Fruit fly (Drosophila melanogaster) whole organism, embryonic: ENCODE results near the gene SMC6.

ENCODE experiments used
- BtbVII ChIP-seq: fragments of 200-800 bp; sonication (Bioruptor generic); optimal IDR thresholded peaks from 3 replicates; lab custom pipeline; 2017; ENCODE audit warnings: missing biosample characterization, mild to moderate bottlenecking, missing genetic modification characterization
- CG11398 ChIP-seq: fragments of 200-800 bp; sonication (Bioruptor generic); optimal IDR thresholded peaks from 2 replicates; lab custom pipeline; 2016; ENCODE audit warnings: missing biosample characterization, missing genetic modification characterization
- CG11456 ChIP-seq: fragments of 200-800 bp; sonication (Bioruptor generic); IDR thresholded peaks from 3 replicates; pipeline ENCODE4 v1.3.6; 2022; ENCODE audit warnings: missing biosample characterization, missing genetic modification characterization
- CG12071 ChIP-seq: fragments of 200-800 bp; sonication (Bioruptor generic); optimal IDR thresholded peaks from 3 replicates; lab custom pipeline; 2018; ENCODE audit warnings: missing biosample characterization, mild to moderate bottlenecking, missing genetic modification characterization
- CG12744 ChIP-seq: fragments of 200-800 bp; sonication (Bioruptor generic); optimal IDR thresholded peaks from 2 replicates; lab custom pipeline; 2016; ENCODE audit warnings: missing biosample characterization, missing genetic modification characterization
- CG14667 ChIP-seq: fragments of 200-800 bp; sonication (Bioruptor generic); IDR thresholded peaks from 2 replicates; pipeline ENCODE4 v1.3.6; 2022; ENCODE audit warnings: missing biosample characterization, missing genetic modification characterization
- CG14965 ChIP-seq: fragments of 200-800 bp; sonication (Bioruptor generic); optimal IDR thresholded peaks from 2 replicates; lab custom pipeline; 2016; ENCODE audit warnings: missing biosample characterization, missing genetic modification characterization, borderline replicate concordance
- CG16779 ChIP-seq: fragments of 200-800 bp; sonication (Bioruptor generic); IDR thresholded peaks from 2 replicates; pipeline ENCODE4 v1.3.6; 2022; ENCODE audit warnings: missing biosample characterization, missing genetic modification characterization
- CG17802 ChIP-seq: fragments of 200-800 bp; sonication (Bioruptor generic); optimal IDR thresholded peaks from 2 replicates; lab custom pipeline; 2018; ENCODE audit warnings: missing biosample characterization, mild to moderate bottlenecking, missing genetic modification characterization, moderate library complexity
- CG1832 ChIP-seq: fragments of 200-800 bp; sonication (Bioruptor generic); optimal IDR thresholded peaks from 2 replicates; lab custom pipeline; 2017; ENCODE audit warnings: missing biosample characterization, mild to moderate bottlenecking, missing genetic modification characterization, inconsistent platforms
- CG2120 ChIP-seq: fragments of 200-800 bp; sonication (Bioruptor generic); optimal IDR thresholded peaks from 3 replicates; lab custom pipeline; 2016; ENCODE audit warnings: missing biosample characterization, missing genetic modification characterization
- CG31224 ChIP-seq: fragments of 200-800 bp; sonication (Bioruptor generic); IDR thresholded peaks from 2 replicates; pipeline ENCODE4 v1.3.6; 2022; ENCODE audit warnings: missing biosample characterization, missing genetic modification characterization
- CG3995 ChIP-seq: fragments of 200-800 bp; sonication (Bioruptor generic); optimal IDR thresholded peaks from 3 replicates; lab custom pipeline; 2016; ENCODE audit warnings: missing biosample characterization, missing genetic modification characterization
- CG43689 ChIP-seq: fragments of 200-800 bp; sonication (Bioruptor generic); IDR thresholded peaks from 2 replicates; pipeline ENCODE4 v1.3.6; 2022; ENCODE audit warnings: missing biosample characterization, missing genetic modification characterization
- CG4730 ChIP-seq: fragments of 200-800 bp; sonication (Bioruptor generic); IDR thresholded peaks from 2 replicates; pipeline ENCODE4 v1.3.6; 2022; ENCODE audit warnings: missing biosample characterization, missing genetic modification characterization
- CG5953 ChIP-seq: fragments of 200-800 bp; sonication (Bioruptor generic); IDR thresholded peaks from 2 replicates; pipeline ENCODE4 v1.3.6; 2022; ENCODE audit warnings: missing biosample characterization, missing genetic modification characterization
- CG6854 ChIP-seq: fragments of 200-800 bp; sonication (Bioruptor generic); optimal IDR thresholded peaks from 3 replicates; lab custom pipeline; 2017; ENCODE audit warnings: missing biosample characterization, mild to moderate bottlenecking, missing genetic modification characterization
- CG7357 ChIP-seq: fragments of 200-800 bp; sonication (Bioruptor generic); IDR thresholded peaks from 3 replicates; pipeline ENCODE4 v1.3.6; 2022; ENCODE audit warnings: missing biosample characterization, missing genetic modification characterization
- CG7372 ChIP-seq: fragments of 200-800 bp; sonication (Bioruptor generic); IDR thresholded peaks from 2 replicates; pipeline ENCODE4 v1.3.6; 2022; ENCODE audit warnings: missing biosample characterization, missing genetic modification characterization
- CHES-1-like ChIP-seq: fragments of 200-800 bp; sonication (Bioruptor generic); optimal IDR thresholded peaks from 2 replicates; lab custom pipeline; 2016; ENCODE audit warnings: missing biosample characterization, missing genetic modification characterization
- Dad ChIP-seq: fragments of 200-800 bp; sonication (Bioruptor generic); optimal IDR thresholded peaks from 3 replicates; lab custom pipeline; 2016; ENCODE audit warnings: missing biosample characterization, missing genetic modification characterization
- Fer2 ChIP-seq: fragments of 200-800 bp; sonication (Bioruptor generic); optimal IDR thresholded peaks from 2 replicates; lab custom pipeline; 2018; ENCODE audit warnings: missing biosample characterization, mild to moderate bottlenecking, missing genetic modification characterization, moderate library complexity
- Fer3 ChIP-seq: fragments of 200-800 bp; sonication (Bioruptor generic); optimal IDR thresholded peaks from 2 replicates; lab custom pipeline; 2018; ENCODE audit warnings: missing biosample characterization, mild to moderate bottlenecking, missing genetic modification characterization, moderate library complexity
- HLH3B ChIP-seq: fragments of 200-800 bp; sonication (Bioruptor generic); IDR thresholded peaks from 2 replicates; pipeline ENCODE4 v1.3.6; 2022; ENCODE audit warnings: missing biosample characterization, missing genetic modification characterization
- HLH4C ChIP-seq: fragments of 200-800 bp; sonication (Bioruptor generic); IDR thresholded peaks from 3 replicates; pipeline ENCODE4 v1.3.6; 2022; ENCODE audit warnings: missing biosample characterization, missing genetic modification characterization; ENCODE audit not compliant: partially characterized antibody
- Hmr ChIP-seq: fragments of 200-800 bp; sonication (Bioruptor generic); optimal IDR thresholded peaks from 3 replicates; lab custom pipeline; 2017; ENCODE audit warnings: mild to moderate bottlenecking, missing biosample characterization, missing genetic modification reagents, missing genetic modification characterization
- NK7.1 ChIP-seq: fragments of 200-800 bp; sonication (Bioruptor generic); optimal IDR thresholded peaks from 3 replicates; lab custom pipeline; 2016; ENCODE audit warnings: missing biosample characterization, missing genetic modification characterization
- Nf-YC ChIP-seq: fragments of 200-800 bp; optimal IDR thresholded peaks from 3 replicates; lab custom pipeline; 2019; ENCODE audit warnings: missing biosample characterization, mild to moderate bottlenecking, missing genetic modification characterization, moderate library complexity
- Poxn ChIP-seq: fragments of 200-800 bp; sonication (Bioruptor generic); IDR thresholded peaks from 2 replicates; pipeline ENCODE4 v1.3.6; 2022; ENCODE audit warnings: missing biosample characterization, missing genetic modification characterization
- Tbp ChIP-seq: fragments of >200 bp; optimal IDR thresholded peaks from 2 replicates; lab custom pipeline; 2018; ENCODE audit warnings: missing biosample characterization, missing genetic modification characterization
- al ChIP-seq: fragments of 200-800 bp; sonication (Bioruptor generic); IDR thresholded peaks from 2 replicates; pipeline ENCODE4 v1.3.6; 2022; ENCODE audit warnings: missing biosample characterization, missing genetic modification characterization
- ash1 ChIP-seq: fragments of 200-800 bp; sonication (Bioruptor generic); optimal IDR thresholded peaks from 2 replicates; lab custom pipeline; 2018; ENCODE audit warnings: missing biosample characterization, mild to moderate bottlenecking, missing genetic modification characterization
- bigmax ChIP-seq: fragments of 200-800 bp; sonication (Bioruptor generic); optimal IDR thresholded peaks from 2 replicates; lab custom pipeline; 2018; ENCODE audit warnings: missing biosample characterization, mild to moderate bottlenecking, missing genetic modification characterization
- cato ChIP-seq: fragments of 200-800 bp; sonication (Bioruptor generic); optimal IDR thresholded peaks from 2 replicates; lab custom pipeline; 2016; ENCODE audit warnings: missing biosample characterization, missing genetic modification characterization, borderline replicate concordance
- chinmo ChIP-seq: fragments of 200-800 bp; sonication (Bioruptor generic); IDR thresholded peaks from 4 replicates; pipeline ENCODE4 v1.3.6; 2022; ENCODE audit warnings: missing biosample characterization, missing genetic modification characterization; ENCODE audit not compliant: partially characterized antibody
- crp ChIP-seq, 2 experiments: fragments of 200-800 bp; sonication (Bioruptor generic); optimal IDR thresholded peaks; 2 replicates in 1 of 2; 3 replicates in 1 of 2; lab custom pipeline; 2017; ENCODE audit warnings: missing biosample characterization in 2 of 2, missing genetic modification characterization in 2 of 2, mild to moderate bottlenecking in 1 of 2, moderate library complexity in 1 of 2
- cwo ChIP-seq: fragments of 200-800 bp; sonication (Bioruptor generic); optimal IDR thresholded peaks from 3 replicates; lab custom pipeline; 2017; ENCODE audit warnings: missing biosample characterization, missing genetic modification characterization, mild to moderate bottlenecking, moderate library complexity, missing genetic modification reagents
- fd64A ChIP-seq: fragments of 200-800 bp; sonication (Bioruptor generic); optimal IDR thresholded peaks from 3 replicates; lab custom pipeline; 2018; ENCODE audit warnings: missing biosample characterization, mild to moderate bottlenecking, missing genetic modification characterization
- kah ChIP-seq: fragments of 200-800 bp; sonication (Bioruptor generic); optimal IDR thresholded peaks from 2 replicates; lab custom pipeline; 2018; ENCODE audit warnings: missing biosample characterization, mild to moderate bottlenecking, missing genetic modification characterization
- kay ChIP-seq: fragments of 200-800 bp; sonication (Bioruptor generic); optimal IDR thresholded peaks from 2 replicates; lab custom pipeline; 2016; ENCODE audit warnings: missing biosample characterization, missing genetic modification characterization
- nau ChIP-seq: fragments of 200-800 bp; sonication (Bioruptor generic); optimal IDR thresholded peaks from 3 replicates; lab custom pipeline; 2017; ENCODE audit warnings: missing biosample characterization, mild to moderate bottlenecking, missing genetic modification characterization, missing genetic modification reagents
- nerfin-2 ChIP-seq: fragments of 200-800 bp; sonication (Bioruptor generic); IDR thresholded peaks from 2 replicates; pipeline ENCODE4 v1.3.6; 2022; ENCODE audit warnings: missing biosample characterization, missing genetic modification characterization; ENCODE audit not compliant: partially characterized antibody
- pfk ChIP-seq: fragments of 200-800 bp; sonication (Bioruptor generic); optimal IDR thresholded peaks from 2 replicates; lab custom pipeline; 2018; ENCODE audit warnings: missing biosample characterization, mild to moderate bottlenecking, missing genetic modification characterization, moderate library complexity
- sim ChIP-seq: fragments of 200-800 bp; sonication (Bioruptor generic); IDR thresholded peaks from 2 replicates; pipeline ENCODE4 v1.3.6; 2022; ENCODE audit warnings: missing biosample characterization, missing genetic modification characterization
- slp2 ChIP-seq: fragments of 200-800 bp; sonication (Bioruptor generic); optimal IDR thresholded peaks from 2 replicates; lab custom pipeline; 2016; ENCODE audit warnings: missing biosample characterization, missing genetic modification characterization
- sna ChIP-seq: fragments of 200-800 bp; sonication (Bioruptor generic); IDR thresholded peaks from 2 replicates; pipeline ENCODE4 v1.3.6; 2022; ENCODE audit warnings: missing biosample characterization, missing genetic modification characterization; ENCODE audit not compliant: partially characterized antibody
- so ChIP-seq: fragments of 200-800 bp; sonication (Bioruptor generic); IDR thresholded peaks from 3 replicates; pipeline ENCODE4 v1.3.6; 2022; ENCODE audit warnings: missing biosample characterization, missing genetic modification characterization
- zfh1 ChIP-seq: fragments of 200-800 bp; sonication (Bioruptor generic); IDR thresholded peaks from 3 replicates; pipeline ENCODE4 v1.3.6; 2022; ENCODE audit warnings: missing biosample characterization, missing genetic modification characterization

Gene SMC6

DNA sequence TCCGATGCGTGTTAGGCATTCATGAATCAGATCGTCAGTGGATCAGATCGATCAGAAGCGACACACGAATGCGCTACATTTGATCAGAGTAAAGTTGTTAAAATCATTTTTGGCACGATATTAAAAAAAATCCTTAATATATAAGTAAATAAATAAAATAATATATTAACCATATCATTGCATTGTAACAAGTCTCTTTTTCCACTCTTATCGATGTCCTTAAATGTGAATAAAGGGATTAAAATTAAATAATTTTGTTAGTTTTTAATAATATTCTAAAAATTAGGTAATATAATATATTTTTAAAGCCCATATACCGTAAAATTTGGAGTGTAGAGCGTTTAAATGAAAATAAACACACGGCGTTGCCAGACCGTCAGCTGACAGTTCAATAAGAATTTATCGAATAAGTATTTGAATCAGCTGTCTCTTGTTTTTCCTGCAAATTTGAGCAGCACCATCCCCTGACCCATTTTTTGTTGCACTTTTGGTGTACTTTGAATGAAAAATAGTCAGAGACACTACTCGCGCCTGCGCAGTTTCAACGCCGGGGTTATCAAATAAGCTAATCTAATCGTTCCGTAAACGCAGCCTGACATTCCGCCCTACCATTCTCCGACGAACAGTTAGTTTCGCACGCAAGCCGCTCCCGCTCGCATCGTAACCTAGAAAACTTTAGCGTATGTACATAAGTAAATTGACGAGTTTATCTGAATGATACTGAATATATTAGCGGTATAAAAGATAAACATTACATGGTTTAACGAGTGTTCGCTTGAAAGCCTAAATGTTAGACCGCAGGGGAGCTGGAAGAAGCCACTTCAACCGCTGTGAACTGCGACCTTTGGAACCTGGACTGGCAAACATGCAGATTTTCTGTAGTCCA is 41.1 kb downstream of the SMC6 start, which contains the start of the genes p38a and CG6178 (continued):
- TF ChIP-seq cwo (GFP tag; lab: Kevin White, UChicago) (peak; percentile 96), CG12744 (no peak), crp (GFP tag; optimal IDR thresholded peaks at IDR 0.05; lab: Kevin White, UChicago) (peak; percentile 39 to 89), fd64A (GFP tag; lab: Kevin White, UChicago) (peak; percentile 55), HLH3B (peak; percentile 97), ash1 (GFP tag; lab: Kevin White, UChicago) (peak; percentile 48), CG43689 (GFP tag; lab: Robert Waterston, UW) (peak; percentile 92), Tbp (GFP tag; lab: Kevin White, UChicago) (no peak), CG2120 (GFP tag; lab: Kevin White, UChicago) (peak; percentile 90), cato (GFP tag; lab: Kevin White, UChicago) (peak; percentile 84), CG11456 (peak; percentile 96), BtbVII (GFP tag; lab: Kevin White, UChicago) (peak; percentile 96), HLH4C (no peak), Fer2 (peak; percentile 97), CG12071 (GFP tag; lab: Kevin White, UChicago) (peak; percentile 85), Nf-YC (tag; lab: Kevin White, UChicago) (peak; percentile 93), nerfin-2 (GFP tag; lab: Robert Waterston, UW) (no peak), pfk (GFP tag; lab: Kevin White, UChicago) (peak; percentile 43), CG4730 (peak; percentile 96), CG14667 (GFP tag; lab: Robert Waterston, UW) (peak; percentile 96), slp2 (GFP tag; lab: Kevin White, UChicago) (peak; percentile 47), CG3995 (GFP tag; lab: Kevin White, UChicago) (peak; percentile 39), bigmax (GFP tag; lab: Kevin White, UChicago) (peak; percentile 82), Fer3 (tag; lab: Kevin White, UChicago) (peak; percentile 98), NK7.1 (GFP tag; lab: Kevin White, UChicago) (no peak), chinmo (peak; percentile 89; the same call in 3 of the 4 replicates), CG17802 (peak; percentile 76), sna (no peak), nau (GFP tag; lab: Kevin White, UChicago) (no peak), CG31224 (peak; percentile 93), Poxn (peak; percentile 88), CG16779 (peak; percentile 79), so (GFP tag; lab: Robert Waterston, UW) (peak; percentile 96), CG1832 (GFP tag; lab: Kevin White, UChicago) (no peak), al (GFP tag; lab: Robert Waterston, UW) (peak; percentile 97), zfh1 (GFP tag; lab: Robert Waterston, UW) (peak; percentile 93), Dad (GFP tag; lab: Kevin White, UChicago) (peak; percentile 42), CHES-1-like (GFP tag; lab: Kevin White, UChicago) (peak; percentile 15), CG6854 (peak; percentile 96), CG5953 (peak; percentile 94), kay (GFP tag; lab: Kevin White, UChicago) (peak; percentile 92), CG11398 (GFP tag; lab: Kevin White, UChicago) (peak; percentile 1), CG14965 (no peak), CG7357 (peak; percentile 94), kah (GFP tag; lab: Kevin White, UChicago) (peak; percentile 92), Hmr (GFP tag; lab: Kevin White, UChicago) (peak; percentile 98), sim (GFP tag; lab: Robert Waterston, UW) (peak; percentile 89), CG7372 (GFP tag; lab: Robert Waterston, UW) (peak; percentile 96)
